5 fruit fly cellular contexts compared by ENCODE assay signal in the genomic region with DNA sequence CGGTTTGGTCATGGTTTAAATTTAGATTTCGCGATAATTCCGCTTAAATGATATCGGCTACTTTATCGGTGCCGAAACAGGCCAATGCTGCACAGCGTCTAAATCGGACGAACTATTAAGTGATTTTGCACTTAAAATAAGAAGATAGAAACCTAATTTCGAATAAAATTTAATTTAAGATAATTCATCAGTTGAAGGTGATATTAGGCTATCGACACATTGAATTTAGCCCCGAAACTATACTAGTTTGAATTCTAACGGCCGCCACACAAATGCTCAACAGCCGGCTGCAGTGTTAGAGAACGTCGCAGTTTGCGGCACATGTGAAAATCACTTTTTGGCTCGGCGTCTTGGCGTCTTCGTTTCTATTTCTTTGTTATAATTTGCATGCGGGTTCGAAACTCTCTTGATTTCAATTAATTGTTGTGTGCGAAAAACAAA.
TF ChIP-seq lines count a peak whose summit lies in the region.

TSS of gene sle (plus strand) at position 293 of the 441 bp plus-strand sequence.

- TF ChIP-seq CTCF in whole organism, embryonic (GFP tag; optimal IDR thresholded peaks at IDR 0.05; lab: Kevin White, UChicago) = peak; percentile 63

TF ChIP-seq in whole organism, adult, 20 proteins besides CTCF, POLR2A, EP300 and RAD21 (continues in another document):
- TF ChIP-seq CG14711 (tag; optimal IDR thresholded peaks at IDR 0.05; lab: Kevin White, UChicago) = peak; percentile 63
- TF ChIP-seq Clk (GFP tag; optimal IDR thresholded peaks at IDR 0.05; lab: Kevin White, UChicago) = peak; percentile 51
- no peak for TF ChIP-seq tj (GFP tag; optimal IDR thresholded peaks at IDR 0.05; lab: Kevin White, UChicago)
- no peak for TF ChIP-seq CG5204 (GFP tag; optimal IDR thresholded peaks at IDR 0.05; lab: Kevin White, UChicago)
- peak; percentile 61 for TF ChIP-seq cic (GFP tag; optimal IDR thresholded peaks at IDR 0.05; lab: Kevin White, UChicago)
- TF ChIP-seq CG33017 (tag; optimal IDR thresholded peaks at IDR 0.05; lab: Kevin White, UChicago) = peak; percentile 63
- peak; percentile 56 for TF ChIP-seq bab1 (GFP tag; optimal IDR thresholded peaks at IDR 0.05; lab: Kevin White, UChicago)
- TF ChIP-seq toe (GFP tag; optimal IDR thresholded peaks at IDR 0.05; lab: Kevin White, UChicago) = no peak
- TF ChIP-seq CG11617 (GFP tag; optimal IDR thresholded peaks at IDR 0.05; lab: Kevin White, UChicago) = peak; percentile 67
- peak; percentile 82 for TF ChIP-seq pad (GFP tag; optimal IDR thresholded peaks at IDR 0.05; lab: Kevin White, UChicago)
- peak; percentile 93 for TF ChIP-seq Crg-1 (GFP tag; optimal IDR thresholded peaks at IDR 0.05; lab: Kevin White, UChicago)
- TF ChIP-seq CG1620 (GFP tag; optimal IDR thresholded peaks at IDR 0.05; lab: Kevin White, UChicago) = peak; percentile 88
- no peak for TF ChIP-seq cnc (optimal IDR thresholded peaks at IDR 0.05; lab: Kevin White, UChicago)
- peak; percentile 79 for TF ChIP-seq CG7045 (GFP tag; optimal IDR thresholded peaks at IDR 0.05; lab: Kevin White, UChicago)
- peak; percentile 77 for TF ChIP-seq CG12768 (GFP tag; optimal IDR thresholded peaks at IDR 0.05; lab: Kevin White, UChicago)
- TF ChIP-seq kay (GFP tag; lab: Kevin White, UChicago; ENCODE audit: borderline replicate concordance) = no peak
- TF ChIP-seq ovo (GFP tag; optimal IDR thresholded peaks at IDR 0.05; lab: Kevin White, UChicago) = peak; percentile 84

TF ChIP-seq in whole organism, embryonic, 481 proteins besides CTCF, POLR2A, EP300 and RAD21 (continues in another document):
- TF ChIP-seq Dfd (GFP tag; optimal IDR thresholded peaks at IDR 0.05; lab: Kevin White, UChicago) (no peak), CG18011 (GFP tag; optimal IDR thresholded peaks at IDR 0.05; lab: Kevin White, UChicago) (peak; percentile 54), ash1 (GFP tag; optimal IDR thresholded peaks at IDR 0.05; lab: Kevin White, UChicago) (no peak), grn (GFP tag; optimal IDR thresholded peaks at IDR 0.05; lab: Kevin White, UChicago) (no peak), eyg (GFP tag; optimal IDR thresholded peaks at IDR 0.05; lab: Kevin White, UChicago) (peak; percentile 48), Hr3 (GFP tag; optimal IDR thresholded peaks at IDR 0.05; lab: Kevin White, UChicago) (peak; percentile 54), CG13296 (GFP tag; optimal IDR thresholded peaks at IDR 0.05; lab: Kevin White, UChicago) (peak; percentile 59), CG18599 (GFP tag; optimal IDR thresholded peaks at IDR 0.05; lab: Kevin White, UChicago) (no peak), croc (GFP tag; conservative IDR thresholded peaks at IDR 0.05; lab: Robert Waterston, UW) (no peak), vvl (GFP tag; IDR thresholded peaks at IDR 0.05; lab: Robert Waterston, UW) (peak; percentile 31; the same call in 1 of the 2 replicates), Ssrp (tag; optimal IDR thresholded peaks at IDR 0.05; lab: Kevin White, UChicago) (no peak), CG14050 (GFP tag; IDR thresholded peaks at IDR 0.05; lab: Robert Waterston, UW) (no peak), CG10366 (GFP tag; IDR thresholded peaks at IDR 0.05; lab: Robert Waterston, UW) (no peak), CG12299 (tag; optimal IDR thresholded peaks at IDR 0.05; lab: Kevin White, UChicago) (no peak), CG8944 (GFP tag; optimal IDR thresholded peaks at IDR 0.05; lab: Kevin White, UChicago) (peak; percentile 38), schlank (tag; optimal IDR thresholded peaks at IDR 0.05; lab: Kevin White, UChicago) (no peak), Ets97D (GFP tag; optimal IDR thresholded peaks at IDR 0.05; lab: Kevin White, UChicago) (peak; percentile 79), CG12104 (GFP tag; optimal IDR thresholded peaks at IDR 0.05; lab: Kevin White, UChicago) (peak; percentile 11)

TF ChIP-seq in whole organism, prepupa, 60 proteins besides CTCF, POLR2A, EP300 and RAD21 (continues in another document):
- TF ChIP-seq lz (GFP tag; optimal IDR thresholded peaks at IDR 0.05; lab: Kevin White, UChicago) (peak; percentile 67), Eip78C (GFP tag; lab: Kevin White, UChicago) (peak; percentile 92), CG7368 (GFP tag; optimal IDR thresholded peaks at IDR 0.05; lab: Kevin White, UChicago) (peak; percentile 21), cyc (GFP tag; optimal IDR thresholded peaks at IDR 0.05; lab: Kevin White, UChicago) (peak; percentile 57), achi (GFP tag; optimal IDR thresholded peaks at IDR 0.05; lab: Kevin White, UChicago) (peak; percentile 61), dsx (GFP tag; optimal IDR thresholded peaks at IDR 0.05; lab: Kevin White, UChicago; ENCODE audit: poor library complexity, severe bottlenecking) (no peak), CG31627 (GFP tag; optimal IDR thresholded peaks at IDR 0.05; lab: Kevin White, UChicago) (peak; percentile 68), esn (GFP tag; optimal IDR thresholded peaks at IDR 0.05; lab: Kevin White, UChicago) (peak; percentile 73), OdsH (GFP tag; optimal IDR thresholded peaks at IDR 0.05; lab: Kevin White, UChicago) (no peak), Lpt (GFP tag; optimal IDR thresholded peaks at IDR 0.05; lab: Kevin White, UChicago) (peak; percentile 1), Ets96B (tag; optimal IDR thresholded peaks at IDR 0.05; lab: Kevin White, UChicago) (peak; percentile 4), CG6854 (GFP tag; optimal IDR thresholded peaks at IDR 0.05; lab: Kevin White, UChicago) (peak; percentile 26), CG15336 (GFP tag; IDR thresholded peaks at IDR 0.05; lab: Robert Waterston, UW) (no peak), CG3032 (tag; optimal IDR thresholded peaks at IDR 0.05; lab: Kevin White, UChicago) (peak; percentile 43), CG3919 (GFP tag; optimal IDR thresholded peaks at IDR 0.05; lab: Kevin White, UChicago) (no peak), net (GFP tag; optimal IDR thresholded peaks at IDR 0.05; lab: Kevin White, UChicago) (no peak), CG11294 (GFP tag; IDR thresholded peaks at IDR 0.05; lab: Robert Waterston, UW) (no peak), CG11762 (GFP tag; optimal IDR thresholded peaks at IDR 0.05; lab: Kevin White, UChicago; ENCODE audit: insufficient read depth) (peak; percentile 17)

TF ChIP-seq in whole organism, pupa, 21 proteins besides CTCF, POLR2A, EP300 and RAD21 (continues in another document):
- TF ChIP-seq CG13204 (GFP tag; optimal IDR thresholded peaks at IDR 0.05; lab: Kevin White, UChicago) = no peak
- no peak for TF ChIP-seq CG12605 (GFP tag; IDR thresholded peaks at IDR 0.05; lab: Robert Waterston, UW)
- peak; percentile 2 for TF ChIP-seq CG9948 (tag; optimal IDR thresholded peaks at IDR 0.05; lab: Kevin White, UChicago)
- no peak for TF ChIP-seq Pif1B (GFP tag; optimal IDR thresholded peaks at IDR 0.05; lab: Kevin White, UChicago)
- TF ChIP-seq CG34367 (tag; optimal IDR thresholded peaks at IDR 0.05; lab: Kevin White, UChicago) = no peak
- TF ChIP-seq Snoo (tag; optimal IDR thresholded peaks at IDR 0.05; lab: Kevin White, UChicago) = peak; percentile 62
- TF ChIP-seq CG8301 (tag; optimal IDR thresholded peaks at IDR 0.05; lab: Kevin White, UChicago) = no peak
- no peak for TF ChIP-seq CG10348 (GFP tag; IDR thresholded peaks at IDR 0.05; lab: Robert Waterston, UW)
- no peak for TF ChIP-seq Ets98B (GFP tag; IDR thresholded peaks at IDR 0.05; lab: Robert Waterston, UW)
- peak; percentile 16; the same call in 1 of the 3 replicates for TF ChIP-seq CG4496 (GFP tag; IDR thresholded peaks at IDR 0.05; lab: Robert Waterston, UW)
- TF ChIP-seq CG14655 (GFP tag; optimal IDR thresholded peaks at IDR 0.05; lab: Kevin White, UChicago) = no peak
- TF ChIP-seq CG15710 (tag; optimal IDR thresholded peaks at IDR 0.05; lab: Kevin White, UChicago) = peak; percentile 17
- TF ChIP-seq Pif1A (GFP tag; optimal IDR thresholded peaks at IDR 0.05; lab: Kevin White, UChicago) = no peak
- TF ChIP-seq D1 (tag; optimal IDR thresholded peaks at IDR 0.05; lab: Kevin White, UChicago) = no peak
- peak; percentile 28 for TF ChIP-seq CG17806 (tag; optimal IDR thresholded peaks at IDR 0.05; lab: Kevin White, UChicago)
- TF ChIP-seq EcR (GFP tag; optimal IDR thresholded peaks at IDR 0.05; lab: Kevin White, UChicago) = no peak
- no peak for TF ChIP-seq CG32121 (GFP tag; IDR thresholded peaks at IDR 0.05; lab: Robert Waterston, UW)
- TF ChIP-seq fd96Ca (GFP tag; IDR thresholded peaks at IDR 0.05; lab: Robert Waterston, UW) = 0 out of 3 replicates have a peak, but pooled peaks have one; percentile 7
- TF ChIP-seq CG8159 (tag; optimal IDR thresholded peaks at IDR 0.05; lab: Kevin White, UChicago) = no peak
- TF ChIP-seq rn (GFP tag; IDR thresholded peaks at IDR 0.05; lab: Robert Waterston, UW) = no peak

TF ChIP-seq in whole organism, wandering third instar larva, 38 proteins besides CTCF, POLR2A, EP300 and RAD21 (continues in another document):
- TF ChIP-seq rgr (GFP tag; optimal IDR thresholded peaks at IDR 0.05; lab: Kevin White, UChicago) (peak; percentile 81), Hr78 (GFP tag; optimal IDR thresholded peaks at IDR 0.05; lab: Kevin White, UChicago) (no peak), ey (GFP tag; optimal IDR thresholded peaks at IDR 0.05; lab: Kevin White, UChicago) (peak; percentile 61), Hr83 (GFP tag; optimal IDR thresholded peaks at IDR 0.05; lab: Kevin White, UChicago; ENCODE audit: poor library complexity, severe bottlenecking) (no peak), psq (GFP tag; optimal IDR thresholded peaks at IDR 0.05; lab: Kevin White, UChicago) (peak; percentile 56), Mio (GFP tag; optimal IDR thresholded peaks at IDR 0.05; lab: Kevin White, UChicago) (no peak), Sp1 (GFP tag; optimal IDR thresholded peaks at IDR 0.05; lab: Kevin White, UChicago) (peak; percentile 60), foxo (GFP tag; optimal IDR thresholded peaks at IDR 0.05; lab: Kevin White, UChicago) (no peak), tai (GFP tag; optimal IDR thresholded peaks at IDR 0.05; lab: Kevin White, UChicago) (no peak), N (GFP tag; optimal IDR thresholded peaks at IDR 0.05; lab: Kevin White, UChicago) (no peak), sv (GFP tag; optimal IDR thresholded peaks at IDR 0.05; lab: Kevin White, UChicago) (peak; percentile 56), Dif (GFP tag; optimal IDR thresholded peaks at IDR 0.05; lab: Kevin White, UChicago; ENCODE audit: partially characterized antibody) (no peak), Myc (optimal IDR thresholded peaks at IDR 0.05; lab: Kevin White, UChicago) (peak; percentile 56), OdsH (GFP tag; optimal IDR thresholded peaks at IDR 0.05; lab: Kevin White, UChicago) (peak; percentile 65), Dfd (GFP tag; optimal IDR thresholded peaks at IDR 0.05; lab: Kevin White, UChicago) (no peak), dsf (GFP tag; optimal IDR thresholded peaks at IDR 0.05; lab: Kevin White, UChicago; ENCODE audit: borderline replicate concordance) (no peak), dmrt93B (GFP tag; optimal IDR thresholded peaks at IDR 0.05; lab: Kevin White, UChicago) (no peak), dl (GFP tag; optimal IDR thresholded peaks at IDR 0.05; lab: Kevin White, UChicago; ENCODE audit: insufficient read depth in 1 of 2, partially characterized antibody in 2 of 2) (no peak), h (GFP tag; optimal IDR thresholded peaks at IDR 0.05; lab: Kevin White, UChicago) (peak; percentile 82), CG9705 (GFP tag; optimal IDR thresholded peaks at IDR 0.05; lab: Kevin White, UChicago) (peak; percentile 62), jim (GFP tag; optimal IDR thresholded peaks at IDR 0.05; lab: Kevin White, UChicago) (no peak)
